Fruit fly (Drosophila melanogaster) whole organism, embryonic: ENCODE data around the gene SerRS.

ENCODE experiments used
- Atf-2 ChIP-seq: fragments of 200-800 bp; sonication (Bioruptor generic); optimal IDR thresholded peaks from 2 replicates; lab custom pipeline; 2016; ENCODE audit warnings: missing biosample characterization, missing genetic modification characterization
- Atf6 ChIP-seq: fragments of 200-800 bp; sonication (Bioruptor generic); IDR thresholded peaks from 2 replicates; pipeline ENCODE4 v1.3.6; 2022; ENCODE audit warnings: missing biosample characterization, missing genetic modification characterization
- CG14050 ChIP-seq: fragments of 200-800 bp; sonication (Bioruptor generic); IDR thresholded peaks from 3 replicates; pipeline ENCODE4 v1.3.6; 2022; ENCODE audit warnings: missing biosample characterization, missing genetic modification characterization
- CG15269 ChIP-seq: fragments of 200-800 bp; sonication (Bioruptor generic); optimal IDR thresholded peaks from 2 replicates; lab custom pipeline; 2018; ENCODE audit warnings: missing biosample characterization, mild to moderate bottlenecking, missing genetic modification characterization, moderate library complexity
- CG15514 ChIP-seq: fragments of 200-800 bp; sonication (Bioruptor generic); optimal IDR thresholded peaks from 3 replicates; lab custom pipeline; 2017; ENCODE audit warnings: missing biosample characterization, missing genetic modification characterization, mild to moderate bottlenecking, moderate library complexity, missing genetic modification reagents
- CG1603 ChIP-seq: fragments of 200-800 bp; sonication (Bioruptor generic); optimal IDR thresholded peaks from 2 replicates; lab custom pipeline; 2019; ENCODE audit warnings: missing biosample characterization, mild to moderate bottlenecking, missing genetic modification characterization, moderate library complexity
- CG2129 ChIP-seq: fragments of 200-800 bp; sonication (Bioruptor generic); IDR thresholded peaks from 2 replicates; pipeline ENCODE4 v1.3.6; 2022; ENCODE audit warnings: missing biosample characterization, missing genetic modification characterization; ENCODE audit not compliant: partially characterized antibody
- CG2199 ChIP-seq: fragments of 200-800 bp; sonication (Bioruptor generic); IDR thresholded peaks from 3 replicates; pipeline ENCODE4 v1.3.6; 2022; ENCODE audit warnings: missing biosample characterization, missing genetic modification characterization
- CG2202 ChIP-seq: fragments of 200-800 bp; sonication (Bioruptor generic); optimal IDR thresholded peaks from 2 replicates; lab custom pipeline; 2018; ENCODE audit warnings: missing biosample characterization, mild to moderate bottlenecking, missing genetic modification characterization
- CG30020 ChIP-seq: fragments of 200-800 bp; optimal IDR thresholded peaks from 2 replicates; lab custom pipeline; 2019; ENCODE audit warnings: missing biosample characterization, mild to moderate bottlenecking, missing genetic modification characterization, moderate library complexity
- CG31224 ChIP-seq: fragments of 200-800 bp; sonication (Bioruptor generic); IDR thresholded peaks from 2 replicates; pipeline ENCODE4 v1.3.6; 2022; ENCODE audit warnings: missing biosample characterization, missing genetic modification characterization
- CG3995 ChIP-seq: fragments of 200-800 bp; sonication (Bioruptor generic); optimal IDR thresholded peaks from 3 replicates; lab custom pipeline; 2016; ENCODE audit warnings: missing biosample characterization, missing genetic modification characterization
- CG6689 ChIP-seq: fragments of 200-800 bp; sonication (Bioruptor generic); IDR thresholded peaks from 2 replicates; pipeline ENCODE4 v1.3.6; 2022; ENCODE audit warnings: missing biosample characterization, missing genetic modification characterization
- CG8290 ChIP-seq, 3 experiments: fragments of 200-800 bp; sonication (Bioruptor generic); optimal IDR thresholded peaks; 2 replicates each; lab custom pipeline; 2016 to 2019; ENCODE audit warnings: missing biosample characterization in 3 of 3, missing genetic modification characterization in 3 of 3, mild to moderate bottlenecking in 2 of 3, moderate library complexity in 1 of 3
- CG8359 ChIP-seq: fragments of 200-800 bp; sonication (Bioruptor generic); optimal IDR thresholded peaks from 2 replicates; lab custom pipeline; 2017; ENCODE audit warnings: missing biosample characterization, mild to moderate bottlenecking, missing genetic modification characterization, borderline replicate concordance
- Chrac-16 ChIP-seq: fragments of 200-800 bp; sonication (Bioruptor generic); optimal IDR thresholded peaks from 3 replicates; lab custom pipeline; 2016; ENCODE audit warnings: missing biosample characterization, missing genetic modification characterization
- Dek ChIP-seq: fragments of 200-800 bp; sonication (Bioruptor generic); optimal IDR thresholded peaks from 3 replicates; lab custom pipeline; 2019; ENCODE audit warnings: missing biosample characterization, mild to moderate bottlenecking, missing genetic modification characterization, moderate library complexity
- Ets97D ChIP-seq: fragments of 200-800 bp; sonication (Bioruptor generic); optimal IDR thresholded peaks from 3 replicates; lab custom pipeline; 2016; ENCODE audit warnings: missing biosample characterization, missing genetic modification characterization
- HLH4C ChIP-seq: fragments of 200-800 bp; sonication (Bioruptor generic); IDR thresholded peaks from 3 replicates; pipeline ENCODE4 v1.3.6; 2022; ENCODE audit warnings: missing biosample characterization, missing genetic modification characterization; ENCODE audit not compliant: partially characterized antibody
- Hand ChIP-seq: fragments of 200-800 bp; sonication (Bioruptor generic); optimal IDR thresholded peaks from 2 replicates; lab custom pipeline; 2017; ENCODE audit warnings: mild to moderate bottlenecking, missing biosample characterization, missing genetic modification reagents, missing genetic modification characterization
- Hey ChIP-seq: fragments of 200-800 bp; sonication (Bioruptor generic); optimal IDR thresholded peaks from 3 replicates; lab custom pipeline; 2018; ENCODE audit warnings: missing biosample characterization, mild to moderate bottlenecking, missing genetic modification characterization
- Hr3 ChIP-seq: fragments of 200-800 bp; sonication (Bioruptor generic); optimal IDR thresholded peaks from 3 replicates; lab custom pipeline; 2016; ENCODE audit warnings: missing biosample characterization, missing genetic modification characterization
- Kr ChIP-seq: fragments of 200-800 bp; sonication (Bioruptor generic); optimal IDR thresholded peaks from 2 replicates; lab custom pipeline; 2017; ENCODE audit warnings: missing biosample characterization, mild to moderate bottlenecking, missing genetic modification characterization
- Lhr ChIP-seq: fragments of 200-800 bp; sonication (Bioruptor generic); optimal IDR thresholded peaks from 3 replicates; lab custom pipeline; 2017; ENCODE audit warnings: mild to moderate bottlenecking, missing biosample characterization, missing genetic modification reagents, missing genetic modification characterization
- Med ChIP-seq: fragments of 200-800 bp; sonication (Bioruptor generic); peaks from one replicate; lab custom pipeline; 2016; ENCODE audit warnings: missing biosample characterization, missing genetic modification characterization, mild to moderate bottlenecking, inconsistent platforms, moderate library complexity
- NC2α ChIP-seq: fragments of 200-800 bp; sonication (Bioruptor generic); optimal IDR thresholded peaks from 2 replicates; lab custom pipeline; 2016; ENCODE audit warnings: missing biosample characterization, missing genetic modification characterization
- Opbp ChIP-seq: fragments of 200-800 bp; sonication (Bioruptor generic); IDR thresholded peaks from 3 replicates; pipeline ENCODE4 v1.3.6; 2022; ENCODE audit warnings: missing biosample characterization, missing genetic modification characterization; ENCODE audit not compliant: partially characterized antibody
- Sox100B ChIP-seq: fragments of 200-800 bp; sonication (Bioruptor generic); optimal IDR thresholded peaks from 3 replicates; lab custom pipeline; 2018; ENCODE audit warnings: missing biosample characterization, mild to moderate bottlenecking, missing genetic modification characterization
- Sox102F ChIP-seq: fragments of 200-800 bp; sonication (Bioruptor generic); optimal IDR thresholded peaks from 2 replicates; lab custom pipeline; 2018; ENCODE audit warnings: missing biosample characterization, mild to moderate bottlenecking, missing genetic modification characterization, moderate library complexity
- Stat92E ChIP-seq, 3 experiments: fragments of >200 bp in 2 of 3; fragments of 200-800 bp in 1 of 3; sonication (Bioruptor generic) in 1 of 3; optimal IDR thresholded peaks; 2 replicates each; lab custom pipeline; 2017 to 2019; ENCODE audit warnings: missing biosample characterization in 3 of 3, missing genetic modification characterization in 3 of 3, mild to moderate bottlenecking in 1 of 3, moderate library complexity in 1 of 3
- ab ChIP-seq: fragments of 200-800 bp; sonication (Bioruptor generic); optimal IDR thresholded peaks from 2 replicates; lab custom pipeline; 2016; ENCODE audit warnings: missing biosample characterization, missing genetic modification characterization
- amos ChIP-seq: fragments of 200-800 bp; sonication (Bioruptor generic); IDR thresholded peaks from 2 replicates; pipeline ENCODE4 v1.3.6; 2022; ENCODE audit warnings: missing biosample characterization, missing genetic modification characterization; ENCODE audit not compliant: partially characterized antibody
- br ChIP-seq: fragments of >200 bp; optimal IDR thresholded peaks from 2 replicates; lab custom pipeline; 2017
- croc ChIP-seq: fragments of 200-800 bp; sonication (Bioruptor generic); conservative IDR thresholded peaks from 3 replicates; pipeline ENCODE4 v1.3.6; 2022; ENCODE audit warnings: missing biosample characterization, missing genetic modification characterization
- fu2 ChIP-seq: fragments of 200-800 bp; sonication (Bioruptor generic); optimal IDR thresholded peaks from 2 replicates; lab custom pipeline; 2016; ENCODE audit warnings: missing biosample characterization, missing genetic modification characterization
- hb ChIP-seq: fragments of 200-800 bp; sonication (Bioruptor generic); IDR thresholded peaks from 3 replicates; pipeline ENCODE4 v1.3.6; 2022; ENCODE audit warnings: missing biosample characterization, missing genetic modification characterization; ENCODE audit not compliant: partially characterized antibody
- knrl ChIP-seq: fragments of 200-800 bp; sonication (Bioruptor generic); IDR thresholded peaks from 3 replicates; pipeline ENCODE4 v1.3.6; 2022; ENCODE audit warnings: missing biosample characterization, missing genetic modification characterization; ENCODE audit not compliant: partially characterized antibody
- nmo ChIP-seq: fragments of 200-800 bp; sonication (Bioruptor generic); optimal IDR thresholded peaks from 2 replicates; lab custom pipeline; 2018; ENCODE audit warnings: missing biosample characterization, mild to moderate bottlenecking, missing genetic modification characterization, moderate library complexity
- org-1 ChIP-seq: fragments of 200-800 bp; sonication (Bioruptor generic); optimal IDR thresholded peaks from 2 replicates; lab custom pipeline; 2017; ENCODE audit warnings: missing biosample characterization, missing genetic modification characterization
- pho ChIP-seq: fragments of 200-800 bp; sonication (Bioruptor generic); optimal IDR thresholded peaks from 2 replicates; lab custom pipeline; 2016; ENCODE audit warnings: missing biosample characterization, missing genetic modification characterization
- shn ChIP-seq: fragments of 200-800 bp; sonication (Bioruptor generic); optimal IDR thresholded peaks from 3 replicates; lab custom pipeline; 2016; ENCODE audit warnings: missing biosample characterization, missing genetic modification characterization
- sob ChIP-seq: fragments of 200-800 bp; sonication (Bioruptor generic); IDR thresholded peaks from 2 replicates; pipeline ENCODE4 v1.3.6; 2022; ENCODE audit warnings: missing biosample characterization, missing genetic modification characterization
- sqz ChIP-seq: fragments of 200-800 bp; sonication (Bioruptor generic); optimal IDR thresholded peaks from 3 replicates; lab custom pipeline; 2018; ENCODE audit warnings: missing biosample characterization, mild to moderate bottlenecking, missing genetic modification characterization
- unpg ChIP-seq: fragments of 200-800 bp; sonication (Bioruptor generic); optimal IDR thresholded peaks from 3 replicates; lab custom pipeline; 2018; ENCODE audit warnings: missing biosample characterization, mild to moderate bottlenecking, missing genetic modification characterization, moderate library complexity
- vfl ChIP-seq: fragments of 200-800 bp; sonication (Bioruptor generic); optimal IDR thresholded peaks from 2 replicates; lab custom pipeline; 2016; ENCODE audit warnings: missing biosample characterization, missing genetic modification characterization
- wek ChIP-seq: fragments of 200-800 bp; sonication (Bioruptor generic); optimal IDR thresholded peaks from 3 replicates; lab custom pipeline; 2018; ENCODE audit warnings: missing biosample characterization, mild to moderate bottlenecking, missing genetic modification characterization, moderate library complexity
- wor ChIP-seq: fragments of 200-800 bp; sonication (Bioruptor generic); IDR thresholded peaks from 2 replicates; pipeline ENCODE4 v1.3.6; 2022; ENCODE audit warnings: missing biosample characterization, missing genetic modification characterization
- yki ChIP-seq: fragments of >200 bp; optimal IDR thresholded peaks from 3 replicates; lab custom pipeline; 2018

Gene SerRS

dm6 chr2L:2987681-2988381 lies 49.4 kb downstream of the SerRS start, which contains the start of the genes Chd1 and Bem46 (continued):
- TF ChIP-seq CG1603 (tag; lab: Kevin White, UChicago) (peak; percentile 72), Chrac-16 (GFP tag; lab: Kevin White, UChicago) (peak; percentile 90), wor (GFP tag; lab: Robert Waterston, UW) (peak; percentile 71), Ets97D (GFP tag; lab: Kevin White, UChicago) (peak; percentile 34), croc (GFP tag; lab: Robert Waterston, UW) (peak; percentile 61; the same call in 2 of the 3 replicates), CG30020 (tag; lab: Kevin White, UChicago) (peak; percentile 82), Med (GFP tag; lab: Kevin White, UChicago) (peak; percentile 93), CG2199 (GFP tag; lab: Robert Waterston, UW) (no peak), Atf-2 (GFP tag; lab: Kevin White, UChicago) (peak; percentile 57), yki (lab: Kevin White, UChicago) (no peak), CG8359 (peak; percentile 40), CG31224 (GFP tag; lab: Robert Waterston, UW) (peak; percentile 54; the same call in 1 of the 2 replicates), Atf6 (GFP tag; lab: Robert Waterston, UW) (peak; percentile 73), vfl (GFP tag; lab: Kevin White, UChicago) (peak; percentile 73), nmo (GFP tag; lab: Kevin White, UChicago) (peak; percentile 92), Opbp (GFP tag; lab: Robert Waterston, UW) (no peak; the same call in 2 of the 3 replicates), Stat92E (GFP tag; optimal IDR thresholded peaks at IDR 0.05; lab: Kevin White, UChicago) (no peak), Hey (no peak), Sox100B (GFP tag; lab: Kevin White, UChicago) (no peak), CG15514 (peak; percentile 76), shn (GFP tag; lab: Kevin White, UChicago) (peak; percentile 74), CG3995 (GFP tag; lab: Kevin White, UChicago) (peak; percentile 46), hb (GFP tag; lab: Robert Waterston, UW) (no peak), org-1 (GFP tag; lab: Kevin White, UChicago) (peak; percentile 64), CG15269 (tag; lab: Kevin White, UChicago) (peak; percentile 87), Lhr (no peak), Dek (tag; lab: Kevin White, UChicago) (peak; percentile 87), wek (GFP tag; lab: Kevin White, UChicago) (no peak), ab (GFP tag; lab: Kevin White, UChicago) (peak; percentile 74), Hr3 (GFP tag; lab: Kevin White, UChicago) (peak; percentile 92), CG2202 (tag; lab: Kevin White, UChicago) (peak; percentile 54), HLH4C (GFP tag; lab: Robert Waterston, UW) (no peak), CG8290 (GFP tag; optimal IDR thresholded peaks at IDR 0.05; lab: Kevin White, UChicago) (peak; percentile 55), CG8290 (tag; optimal IDR thresholded peaks at IDR 0.05; lab: Kevin White, UChicago) (no peak), pho (GFP tag; lab: Kevin White, UChicago) (peak; percentile 75), CG6689 (GFP tag; lab: Robert Waterston, UW) (peak; percentile 84), sqz (no peak), Hand (GFP tag; lab: Kevin White, UChicago) (peak; percentile 61), fu2 (GFP tag; lab: Kevin White, UChicago) (peak; percentile 75), knrl (GFP tag; lab: Robert Waterston, UW) (0 out of 3 replicates have a peak, but pooled peaks have one; percentile 23), Sox102F (GFP tag; lab: Kevin White, UChicago) (no peak), NC2α (no peak), amos (GFP tag; lab: Robert Waterston, UW) (peak; percentile 36; the same call in 1 of the 2 replicates), Kr (GFP tag; lab: Kevin White, UChicago) (no peak), unpg (peak; percentile 80), CG2129 (GFP tag; lab: Robert Waterston, UW) (no peak), sob (GFP tag; lab: Robert Waterston, UW) (peak; percentile 80), br (no peak), CG14050 (GFP tag; lab: Robert Waterston, UW) (peak; percentile 69)
